Worm (Caenorhabditis elegans) whole organism, L4 larva: Measurements from ENCODE around the gene col-184.
A peak's percentile ranks its signal among the peaks of the same experiment; 100 is the strongest.

Experiments
- F26F4.8 ChIP-seq: fragments of 200-800 bp; sonication (Bioruptor generic); conservative IDR thresholded peaks from 2 replicates; pipeline ENCODE4 v1.3.6; 2022; ENCODE audit warnings: missing genetic modification characterization, missing compliant biosample characterization
- F37D6.2 ChIP-seq: sonication (generic microtip); optimal IDR thresholded peaks from 2 replicates; lab custom pipeline; 2016; ENCODE audit warnings: mild to moderate bottlenecking, missing genetic modification characterization, missing compliant biosample characterization
- T26A8.4 ChIP-seq: fragments of 200-800 bp; sonication (Bioruptor generic); IDR thresholded peaks from 2 replicates; pipeline ENCODE4 v1.3.6; 2022; ENCODE audit warnings: missing genetic modification characterization, missing compliant biosample characterization
- Y105C5A.15 ChIP-seq: fragments of 200-800 bp; sonication (Bioruptor generic); IDR thresholded peaks from 2 replicates; pipeline ENCODE4 v1.3.6; 2022; ENCODE audit warnings: missing genetic modification characterization, missing compliant biosample characterization
- aly-2 ChIP-seq: sonication (generic microtip); optimal IDR thresholded peaks from 2 replicates; lab custom pipeline; 2018; ENCODE audit warnings: missing biosample characterization, missing genetic modification characterization
- ceh-62 ChIP-seq: sonication (generic microtip); optimal IDR thresholded peaks from 2 replicates; lab custom pipeline; 2017; ENCODE audit warnings: missing biosample characterization, missing genetic modification characterization
- ceh-82 ChIP-seq: sonication (generic microtip); optimal IDR thresholded peaks from 2 replicates; lab custom pipeline; 2017; ENCODE audit warnings: missing biosample characterization, missing genetic modification characterization
- ctbp-1 ChIP-seq: fragments of 200-800 bp; sonication (Bioruptor generic); IDR thresholded peaks from 2 replicates; pipeline ENCODE4 v1.3.6; 2022; ENCODE audit warnings: missing genetic modification reagents, missing genetic modification characterization, missing compliant biosample characterization
- daf-16 ChIP-seq, 3 experiments: sonication (generic microtip); optimal IDR thresholded peaks; 2 replicates each; lab custom pipeline; 2016 to 2017; ENCODE audit warnings: missing genetic modification characterization in 3 of 3, missing genetic modification reagents in 3 of 3, mild to moderate bottlenecking in 2 of 3, missing compliant biosample characterization in 2 of 3, missing biosample characterization in 1 of 3, moderate library complexity in 1 of 3
- dmd-9 ChIP-seq: fragments of 200-800 bp; sonication (Bioruptor generic); IDR thresholded peaks from 2 replicates; pipeline ENCODE4 v1.3.6; 2022; ENCODE audit warnings: missing genetic modification reagents, missing genetic modification characterization, missing compliant biosample characterization
- dpl-1 ChIP-seq: fragments of 150-350 bp; optimal IDR thresholded peaks from 2 replicates; lab custom pipeline; 2014; ENCODE audit warnings: missing biosample characterization, missing genetic modification reagents, missing genetic modification characterization
- dve-1 ChIP-seq: sonication (generic microtip); optimal IDR thresholded peaks from 2 replicates; lab custom pipeline; 2017; ENCODE audit warnings: antibody characterized with exemption, mild to moderate bottlenecking, missing genetic modification characterization, missing compliant biosample characterization; ENCODE audit not compliant: insufficient read depth
- egl-43 ChIP-seq: fragments of 200-800 bp; sonication (Bioruptor generic); IDR thresholded peaks from 2 replicates; pipeline ENCODE4 v1.3.6; 2022; ENCODE audit warnings: missing genetic modification reagents, missing genetic modification characterization, missing compliant biosample characterization
- fkh-10 ChIP-seq: fragments of 150-350 bp; optimal IDR thresholded peaks from 2 replicates; lab custom pipeline; 2014; ENCODE audit warnings: missing biosample characterization, missing genetic modification reagents, missing genetic modification characterization
- fos-1 ChIP-seq: fragments of 150-350 bp; optimal IDR thresholded peaks from 2 replicates; lab custom pipeline; 2014; ENCODE audit warnings: missing biosample characterization, missing genetic modification characterization
- hlh-30 ChIP-seq: sonication (generic microtip); optimal IDR thresholded peaks from 2 replicates; lab custom pipeline; 2017; ENCODE audit warnings: antibody characterized with exemption, mild to moderate bottlenecking, missing genetic modification characterization, missing compliant biosample characterization; ENCODE audit not compliant: insufficient read depth
- jun-1 ChIP-seq: fragments of 150-350 bp; optimal IDR thresholded peaks from 2 replicates; lab custom pipeline; 2014; ENCODE audit warnings: missing biosample characterization, missing genetic modification reagents, missing genetic modification characterization
- lim-7 ChIP-seq: fragments of 200-800 bp; sonication (Bioruptor generic); IDR thresholded peaks from 2 replicates; pipeline ENCODE4 v1.3.6; 2022; ENCODE audit warnings: missing genetic modification characterization, missing compliant biosample characterization
- lin-1 ChIP-seq: fragments of 200-800 bp; sonication (Bioruptor generic); IDR thresholded peaks from 2 replicates; pipeline ENCODE4 v1.3.6; 2022; ENCODE audit warnings: missing genetic modification reagents, missing genetic modification characterization, missing compliant biosample characterization
- lin-13 ChIP-seq: fragments of 150-350 bp; optimal IDR thresholded peaks from 2 replicates; lab custom pipeline; 2014; ENCODE audit warnings: missing biosample characterization, missing genetic modification reagents, missing genetic modification characterization
- lin-29 ChIP-seq: fragments of 200-800 bp; sonication (Bioruptor generic); IDR thresholded peaks from 2 replicates; pipeline ENCODE4 v1.3.6; 2022; ENCODE audit warnings: missing genetic modification reagents, missing genetic modification characterization, missing compliant biosample characterization
- madf-5 ChIP-seq, 2 experiments: fragments of 200-800 bp; sonication (Bioruptor generic); IDR thresholded peaks; 2 replicates each; pipeline ENCODE4 v1.3.6; 2022; ENCODE audit warnings: missing compliant biosample characterization in 2 of 2, missing genetic modification characterization in 2 of 2
- mdl-1 ChIP-seq, 2 experiments: fragments of 150-350 bp in 1 of 2; sonication (generic microtip) in 1 of 2; optimal IDR thresholded peaks; 2 replicates each; lab custom pipeline; 2014 to 2017; ENCODE audit warnings: missing biosample characterization in 2 of 2, missing genetic modification characterization in 2 of 2
- mdt-29 ChIP-seq: fragments of 200-800 bp; sonication (Bioruptor generic); IDR thresholded peaks from 2 replicates; pipeline ENCODE4 v1.3.6; 2022; ENCODE audit warnings: missing genetic modification reagents, missing genetic modification characterization, missing compliant biosample characterization
- mxl-2 ChIP-seq: fragments of 200-800 bp; sonication (Bioruptor generic); conservative IDR thresholded peaks from 2 replicates; pipeline ENCODE4 v1.3.6; 2022; ENCODE audit warnings: missing genetic modification reagents, missing genetic modification characterization, missing compliant biosample characterization
- mxl-3 ChIP-seq: fragments of 200-800 bp; sonication (Bioruptor generic); optimal IDR thresholded peaks from 2 replicates; lab custom pipeline; 2018; ENCODE audit warnings: mild to moderate bottlenecking, missing genetic modification characterization, missing compliant biosample characterization
- nhr-11 ChIP-seq: fragments of 150-350 bp; optimal IDR thresholded peaks from 2 replicates; lab custom pipeline; 2014; ENCODE audit warnings: missing biosample characterization, missing genetic modification characterization
- nhr-25 ChIP-seq: sonication (generic microtip); optimal IDR thresholded peaks from 2 replicates; lab custom pipeline; 2017; ENCODE audit warnings: missing genetic modification characterization, mild to moderate bottlenecking, missing compliant biosample characterization, antibody characterized with exemption, moderate library complexity, borderline replicate concordance; ENCODE audit not compliant: insufficient read depth
- nhr-42 ChIP-seq: fragments of 200-800 bp; sonication (Bioruptor generic); IDR thresholded peaks from 2 replicates; pipeline ENCODE4 v1.3.6; 2022; ENCODE audit warnings: missing genetic modification characterization, missing compliant biosample characterization
- nhr-48 ChIP-seq: sonication (generic microtip); optimal IDR thresholded peaks from 2 replicates; lab custom pipeline; 2016; ENCODE audit warnings: mild to moderate bottlenecking, missing genetic modification characterization, missing compliant biosample characterization
- nhr-6 ChIP-seq: fragments of 150-350 bp; optimal IDR thresholded peaks from 2 replicates; lab custom pipeline; 2014; ENCODE audit warnings: missing biosample characterization, missing genetic modification characterization
- php-3 ChIP-seq: fragments of 200-800 bp; sonication (Bioruptor generic); IDR thresholded peaks from 2 replicates; pipeline ENCODE4 v1.3.6; 2022; ENCODE audit warnings: missing genetic modification reagents, missing genetic modification characterization, missing compliant biosample characterization
- rbr-2 ChIP-seq: sonication (generic microtip); optimal IDR thresholded peaks from 2 replicates; lab custom pipeline; 2016; ENCODE audit warnings: missing genotype, missing genetic modification characterization, missing compliant biosample characterization
- snpc-1.2 ChIP-seq: fragments of 200-800 bp; sonication (Bioruptor generic); IDR thresholded peaks from 2 replicates; pipeline ENCODE4 v1.3.6; 2022; ENCODE audit warnings: missing genetic modification reagents, missing genetic modification characterization, missing compliant biosample characterization
- snpc-4 ChIP-seq: fragments of 150-350 bp; optimal IDR thresholded peaks from 2 replicates; lab custom pipeline; 2014; ENCODE audit warnings: missing biosample characterization, missing genetic modification characterization
- tag-97 ChIP-seq: fragments of 200-800 bp; sonication (Bioruptor generic); IDR thresholded peaks from 2 replicates; pipeline ENCODE4 v1.3.6; 2022; ENCODE audit warnings: missing genetic modification characterization, missing compliant biosample characterization
- tra-1 ChIP-seq: fragments of 200-800 bp; sonication (Bioruptor generic); IDR thresholded peaks from 2 replicates; pipeline ENCODE4 v1.3.6; 2022; ENCODE audit warnings: missing genetic modification reagents, missing genetic modification characterization, missing compliant biosample characterization
- unc-130 ChIP-seq: sonication (generic microtip); optimal IDR thresholded peaks from 2 replicates; lab custom pipeline; 2016; ENCODE audit warnings: missing genetic modification reagents, missing genetic modification characterization, missing compliant biosample characterization
- unc-39 ChIP-seq: sonication (generic microtip); optimal IDR thresholded peaks from 2 replicates; lab custom pipeline; 2017; ENCODE audit warnings: missing biosample characterization, missing genetic modification characterization
- vab-7 ChIP-seq: fragments of 200-800 bp; sonication (Bioruptor generic); IDR thresholded peaks from 2 replicates; pipeline ENCODE4 v1.3.6; 2022; ENCODE audit warnings: missing genetic modification reagents, missing genetic modification characterization, missing compliant biosample characterization
- ztf-11 ChIP-seq: fragments of 150-350 bp; optimal IDR thresholded peaks from 2 replicates; lab custom pipeline; 2014; ENCODE audit warnings: missing biosample characterization, missing genetic modification characterization
- ztf-7 ChIP-seq: fragments of 150-350 bp; optimal IDR thresholded peaks from 2 replicates; lab custom pipeline; 2014; ENCODE audit warnings: missing biosample characterization, missing genetic modification characterization

col-184 gene

ce11 chrX:13442446-13442845 is 26.8 kb upstream of the col-184 start (continued):
- TF ChIP-seq ceh-62 (tag; lab: Kevin White, UChicago) (no peak), dmd-9 (GFP tag; lab: Robert Waterston, UW) (no peak), F37D6.2 (tag; lab: Kevin White, UChicago) (peak; percentile 66), php-3 (GFP tag; lab: Robert Waterston, UW) (peak; percentile 27; the same call in 1 of the 2 replicates), T26A8.4 (GFP tag; lab: Robert Waterston, UW) (peak; percentile 74), fos-1 (tag; lab: Kevin White, UChicago) (no peak), madf-5 (GFP tag; IDR thresholded peaks at IDR 0.05; lab: Robert Waterston, UW) (0 out of 4 replicates have a peak, but pooled peaks of 1 of the 2 experiments have one; percentile 39), snpc-1.2 (peak; percentile 81), dpl-1 (GFP tag; lab: Kevin White, UChicago) (peak; percentile 5), lin-1 (GFP tag; lab: Robert Waterston, UW) (no peak), unc-39 (tag; lab: Kevin White, UChicago) (no peak), snpc-4 (no peak), F26F4.8 (GFP tag; lab: Robert Waterston, UW) (peak; percentile 42; the same call in 1 of the 2 replicates), rbr-2 (tag; lab: Kevin White, UChicago) (peak; percentile 74), nhr-11 (no peak), nhr-6 (peak; percentile 16), dve-1 (tag; lab: Kevin White, UChicago) (peak; percentile 38), daf-16 (GFP tag; optimal IDR thresholded peaks at IDR 0.05; lab: Kevin White, UChicago) (peak; percentile 0 to 37), daf-16 (tag; optimal IDR thresholded peaks at IDR 0.05; lab: Kevin White, UChicago) (peak; percentile 52), fkh-10 (GFP tag; lab: Kevin White, UChicago) (peak; percentile 32), jun-1 (tag; lab: Kevin White, UChicago) (peak; percentile 20), lin-13 (GFP tag; lab: Kevin White, UChicago) (peak; percentile 25), mxl-3 (peak; percentile 38), ztf-7 (tag; lab: Kevin White, UChicago) (peak; percentile 51), unc-130 (GFP tag; lab: Kevin White, UChicago) (no peak), vab-7 (peak; percentile 77), nhr-48 (tag; lab: Kevin White, UChicago) (peak; percentile 31), ceh-82 (no peak), Y105C5A.15 (GFP tag; lab: Robert Waterston, UW) (0 out of 2 replicates have a peak, but pooled peaks have one; percentile 63), tra-1 (0 out of 2 replicates have a peak, but pooled peaks have one; percentile 18), mdt-29 (GFP tag; lab: Robert Waterston, UW) (no peak), ztf-11 (tag; lab: Kevin White, UChicago) (no peak), ctbp-1 (GFP tag; lab: Robert Waterston, UW) (0 out of 2 replicates have a peak, but pooled peaks have one; percentile 14), lin-29 (GFP tag; lab: Robert Waterston, UW) (0 out of 2 replicates have a peak, but pooled peaks have one; percentile 44), lim-7 (GFP tag; lab: Robert Waterston, UW) (peak; percentile 63), mdl-1 (tag; optimal IDR thresholded peaks at IDR 0.05; lab: Kevin White, UChicago) (peak in 1 of 2 experiments; percentile 29), mxl-2 (GFP tag; lab: Robert Waterston, UW) (0 out of 2 replicates have a peak, but pooled peaks have one; percentile 11), nhr-42 (0 out of 2 replicates have a peak, but pooled peaks have one; percentile 67), egl-43 (GFP tag; lab: Robert Waterston, UW) (peak; percentile 83), hlh-30 (tag; lab: Kevin White, UChicago) (peak; percentile 70), nhr-25 (tag; lab: Kevin White, UChicago) (no peak), aly-2 (tag; lab: Kevin White, UChicago) (no peak), tag-97 (no peak)
